Worm (Caenorhabditis elegans): Measurements from ENCODE around the gene K02E2.8.

DNA sequence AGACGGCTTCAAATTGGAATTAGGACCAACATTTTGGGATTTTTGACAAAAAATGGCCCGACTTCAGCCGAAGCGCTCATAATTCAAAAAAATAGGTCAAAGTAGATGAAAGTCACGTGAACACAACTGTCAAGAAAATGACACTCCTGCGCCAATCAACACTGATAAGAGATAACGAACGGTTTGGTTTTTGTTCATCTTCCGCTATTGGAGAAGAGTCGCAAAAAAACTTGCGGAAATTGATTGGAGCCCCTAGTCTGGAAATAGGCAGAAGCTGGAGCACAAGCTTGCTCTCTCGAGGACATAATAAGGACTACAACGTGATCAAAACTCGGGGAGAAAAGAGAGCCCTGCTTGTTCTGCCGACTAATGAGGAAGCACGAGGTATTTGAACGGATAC is 45.5 kb upstream of the K02E2.8 start:
- no peak for TF ChIP-seq unc-62 (GFP tag; optimal IDR thresholded peaks at IDR 0.05)
- no peak for TF ChIP-seq zag-1 (tag; optimal IDR thresholded peaks at IDR 0.05)
- no peak for TF ChIP-seq lir-3 (tag; optimal IDR thresholded peaks at IDR 0.05; ENCODE audit: poor library complexity)
- no peak for TF ChIP-seq fkh-10 (GFP tag; optimal IDR thresholded peaks at IDR 0.05)
- TF ChIP-seq lsy-2 (tag; optimal IDR thresholded peaks at IDR 0.05), result no peak
- no peak for TF ChIP-seq unc-30 (tag; optimal IDR thresholded peaks at IDR 0.05)
